Worm (Caenorhabditis elegans) whole organism, midembryonic: ENCODE data around the gene T05A8.3.

Experiments used
- T22C8.4 ChIP-seq: fragments of 200-800 bp; sonication (Bioruptor generic); IDR thresholded peaks from 2 replicates; pipeline ENCODE4 v1.3.6; 2022; ENCODE audit warnings: missing genetic modification characterization, missing compliant biosample characterization
- cog-1 ChIP-seq: sonication (generic microtip); optimal IDR thresholded peaks from 2 replicates; lab custom pipeline; 2016; ENCODE audit warnings: missing genetic modification characterization, missing compliant biosample characterization
- flt-1 ChIP-seq: fragments of 200-800 bp; sonication (Bioruptor generic); IDR thresholded peaks from 2 replicates; pipeline ENCODE4 v1.3.6; 2022; ENCODE audit warnings: missing genetic modification characterization, missing compliant biosample characterization
- klf-2 ChIP-seq: fragments of 200-800 bp; sonication (Bioruptor generic); conservative IDR thresholded peaks from 2 replicates; pipeline ENCODE4 v1.3.6; 2022; ENCODE audit warnings: missing genetic modification reagents, missing genetic modification characterization, missing compliant biosample characterization
- med-1 ChIP-seq: sonication (generic microtip); optimal IDR thresholded peaks from 2 replicates; lab custom pipeline; 2017; ENCODE audit warnings: missing genetic modification characterization, mild to moderate bottlenecking, missing compliant biosample characterization, antibody characterized with exemption, missing genetic modification reagents; ENCODE audit not compliant: insufficient read depth
- ref-1 ChIP-seq: fragments of 200-800 bp; sonication (Bioruptor generic); conservative IDR thresholded peaks from 2 replicates; pipeline ENCODE4 v1.3.6; 2022; ENCODE audit warnings: missing genetic modification reagents, missing genetic modification characterization, missing compliant biosample characterization
- tab-1 ChIP-seq: fragments of 200-800 bp; sonication (Bioruptor generic); IDR thresholded peaks from 2 replicates; pipeline ENCODE4 v1.3.6; 2022; ENCODE audit warnings: missing genetic modification characterization, missing compliant biosample characterization
- ztf-23 ChIP-seq: fragments of 200-800 bp; sonication (Bioruptor generic); IDR thresholded peaks from 2 replicates; pipeline ENCODE4 v1.3.6; 2022; ENCODE audit warnings: missing genetic modification reagents, missing genetic modification characterization, missing compliant biosample characterization
- ztf-29 ChIP-seq: fragments of 200-800 bp; sonication (Bioruptor generic); IDR thresholded peaks from 2 replicates; pipeline ENCODE4 v1.3.6; 2022; ENCODE audit warnings: missing genetic modification reagents, missing genetic modification characterization, missing compliant biosample characterization

Gene T05A8.3

ce11 chrII:2735192-2735591 lies 18.0 kb upstream of the T05A8.3 start, which contains the start of gene wdr-31:
TSS of gene wdr-31 (minus strand) at chrII:2735292.
- no peak for TF ChIP-seq cog-1 (tag; lab: Kevin White, UChicago)
- no peak for TF ChIP-seq tab-1 (GFP tag; lab: Robert Waterston, UW)
- TF ChIP-seq ztf-23 (GFP tag; lab: Robert Waterston, UW): no peak
- TF ChIP-seq flt-1 (GFP tag; lab: Robert Waterston, UW): no peak
- TF ChIP-seq ztf-29 (GFP tag; lab: Robert Waterston, UW): no peak
- TF ChIP-seq med-1 (GFP tag; lab: Kevin White, UChicago): no peak
- TF ChIP-seq T22C8.4 (GFP tag; lab: Robert Waterston, UW): no peak

- no peak for TF ChIP-seq klf-2
- no peak for TF ChIP-seq T22C8.4 (GFP tag; lab: Robert Waterston, UW)
- TF ChIP-seq ref-1 (GFP tag; lab: Robert Waterston, UW): no peak
- no peak for TF ChIP-seq flt-1 (GFP tag; lab: Robert Waterston, UW)
Measured at ce11 chrII:2734735-2735134, 17.5 kb upstream of the T05A8.3 start.

- TF ChIP-seq klf-2 (no peak), flt-1 (GFP tag; lab: Robert Waterston, UW) (no peak), med-1 (GFP tag; lab: Kevin White, UChicago) (no peak), ref-1 (GFP tag; lab: Robert Waterston, UW) (no peak), T22C8.4 (GFP tag; lab: Robert Waterston, UW) (no peak), ztf-23 (GFP tag; lab: Robert Waterston, UW) (no peak), cog-1 (tag; lab: Kevin White, UChicago) (no peak), ztf-29 (GFP tag; lab: Robert Waterston, UW) (no peak), tab-1 (GFP tag; lab: Robert Waterston, UW) (no peak)
Measured at ce11 chrII:2734266-2734665, 17.0 kb upstream of the T05A8.3 start.

- TF ChIP-seq cog-1 (tag; lab: Kevin White, UChicago): no peak
Measured at ce11 chrII:2730647-2731046, 13.4 kb upstream of the T05A8.3 start.

ce11 chrII:2726774-2727173 lies 9.5 kb upstream of the T05A8.3 start:
- no peak for TF ChIP-seq klf-2
- TF ChIP-seq med-1 (GFP tag; lab: Kevin White, UChicago): no peak
- TF ChIP-seq ztf-29 (GFP tag; lab: Robert Waterston, UW): no peak
- TF ChIP-seq T22C8.4 (GFP tag; lab: Robert Waterston, UW): no peak
- no peak for TF ChIP-seq cog-1 (tag; lab: Kevin White, UChicago)
- no peak for TF ChIP-seq tab-1 (GFP tag; lab: Robert Waterston, UW)
- TF ChIP-seq flt-1 (GFP tag; lab: Robert Waterston, UW): no peak
- TF ChIP-seq ref-1 (GFP tag; lab: Robert Waterston, UW): no peak
- TF ChIP-seq ztf-23 (GFP tag; lab: Robert Waterston, UW): no peak

ce11 chrII:2725561-2725960 lies 8.3 kb upstream of the T05A8.3 start, which contains the start of the genes T05A8.11 and nep-2:
TSS of gene T05A8.11 (minus strand) at chrII:2725661.
TSS of gene nep-2 (minus strand) at chrII:2725752.
- TF ChIP-seq ztf-23 (GFP tag; lab: Robert Waterston, UW) (no peak), T22C8.4 (GFP tag; lab: Robert Waterston, UW) (no peak), flt-1 (GFP tag; lab: Robert Waterston, UW) (no peak), ztf-29 (GFP tag; lab: Robert Waterston, UW) (no peak), klf-2 (no peak), tab-1 (GFP tag; lab: Robert Waterston, UW) (no peak), cog-1 (tag; lab: Kevin White, UChicago) (no peak), ref-1 (GFP tag; lab: Robert Waterston, UW) (no peak), med-1 (GFP tag; lab: Kevin White, UChicago) (no peak)

- TF ChIP-seq med-1 (GFP tag; lab: Kevin White, UChicago): no peak
- TF ChIP-seq flt-1 (GFP tag; lab: Robert Waterston, UW): no peak
- no peak for TF ChIP-seq tab-1 (GFP tag; lab: Robert Waterston, UW)
- TF ChIP-seq ztf-29 (GFP tag; lab: Robert Waterston, UW): no peak
- no peak for TF ChIP-seq T22C8.4 (GFP tag; lab: Robert Waterston, UW)
- no peak for TF ChIP-seq ztf-23 (GFP tag; lab: Robert Waterston, UW)
- no peak for TF ChIP-seq cog-1 (tag; lab: Kevin White, UChicago)
- TF ChIP-seq ref-1 (GFP tag; lab: Robert Waterston, UW): no peak
- TF ChIP-seq klf-2: no peak
Measured at ce11 chrII:2721992-2722391, 4.8 kb upstream of the T05A8.3 start.

- TF ChIP-seq ztf-29 (GFP tag; lab: Robert Waterston, UW) (no peak), ref-1 (GFP tag; lab: Robert Waterston, UW) (no peak)
Measured at ce11 chrII:2719212-2719611, 2.0 kb upstream of the T05A8.3 start.

ce11 chrII:2710919-2711318 lies 6.3 kb downstream of the T05A8.3 start, which contains the start of gene T05A8.2:
TSS of gene T05A8.2 (minus strand) at chrII:2711019.
- TF ChIP-seq tab-1 (GFP tag; lab: Robert Waterston, UW) (no peak), T22C8.4 (GFP tag; lab: Robert Waterston, UW) (no peak), ztf-29 (GFP tag; lab: Robert Waterston, UW) (no peak), flt-1 (GFP tag; lab: Robert Waterston, UW) (no peak), ztf-23 (GFP tag; lab: Robert Waterston, UW) (no peak), cog-1 (tag; lab: Kevin White, UChicago) (no peak), med-1 (GFP tag; lab: Kevin White, UChicago) (no peak), ref-1 (GFP tag; lab: Robert Waterston, UW) (no peak), klf-2 (no peak)

- TF ChIP-seq T22C8.4 (GFP tag; lab: Robert Waterston, UW): no peak
- TF ChIP-seq cog-1 (tag; lab: Kevin White, UChicago): no peak
- no peak for TF ChIP-seq klf-2
- no peak for TF ChIP-seq tab-1 (GFP tag; lab: Robert Waterston, UW)
- TF ChIP-seq ztf-29 (GFP tag; lab: Robert Waterston, UW): no peak
- TF ChIP-seq ztf-23 (GFP tag; lab: Robert Waterston, UW): no peak
- TF ChIP-seq ref-1 (GFP tag; lab: Robert Waterston, UW): no peak
- no peak for TF ChIP-seq flt-1 (GFP tag; lab: Robert Waterston, UW)
Measured at ce11 chrII:2709942-2710341, 7.3 kb downstream of the T05A8.3 start, which contains the start of gene T05A8.1. TSS of gene T05A8.1 (minus strand) at chrII:2710042.
